Worm (Caenorhabditis elegans): ENCODE results near the gene daf-1.
A peak's percentile ranks its signal among the peaks of the same experiment; 100 is the strongest.

The daf-1 gene

ce11 chrIV:175698-176097 is 43.5 kb downstream of the daf-1 start:
- TF ChIP-seq bed-2 (GFP tag; IDR thresholded peaks at IDR 0.05) (no peak), rec-8 (tag; optimal IDR thresholded peaks at IDR 0.05) (no peak), madf-6 (GFP tag; IDR thresholded peaks at IDR 0.05) (no peak), ceh-27 (GFP tag; optimal IDR thresholded peaks at IDR 0.05) (peak; percentile 34), egrh-3 (GFP tag; IDR thresholded peaks at IDR 0.05) (peak; percentile 78; the same call in 1 of the 2 replicates), ceh-58 (GFP tag; IDR thresholded peaks at IDR 0.05) (no peak), bed-1 (GFP tag; IDR thresholded peaks at IDR 0.05) (no peak), ZK185.1 (tag; optimal IDR thresholded peaks at IDR 0.05; ENCODE audit: poor library complexity, severe bottlenecking) (no peak), zfh-2 (GFP tag; conservative IDR thresholded peaks at IDR 0.05) (peak; percentile 75)

DNA sequence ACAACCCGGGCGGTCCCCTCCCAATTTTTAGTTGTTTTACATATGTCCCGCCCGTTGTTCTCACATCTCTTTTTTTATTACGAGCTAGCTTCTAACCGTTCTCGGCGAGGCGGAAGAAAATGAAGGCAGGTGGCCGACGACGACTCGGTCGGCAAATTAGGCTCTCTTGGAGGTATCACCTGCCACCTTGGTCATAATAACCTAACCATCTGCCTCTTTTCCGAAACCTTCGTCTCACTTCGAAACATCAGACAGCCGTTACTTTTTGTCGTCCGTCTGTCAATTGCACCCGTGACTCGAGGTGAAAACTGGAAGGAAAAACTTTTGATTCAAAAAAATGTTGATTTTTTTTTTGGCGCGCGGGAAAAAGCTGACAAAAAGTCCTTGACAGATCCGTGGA is 45.3 kb downstream of the daf-1 start:
- TF ChIP-seq nhr-179 (tag; optimal IDR thresholded peaks at IDR 0.05): no peak
- TF ChIP-seq dpff-1 (tag; optimal IDR thresholded peaks at IDR 0.05): no peak
- TF ChIP-seq fkh-3 (tag; optimal IDR thresholded peaks at IDR 0.05): no peak
- TF ChIP-seq Y79H2A.3 (GFP tag; conservative IDR thresholded peaks at IDR 0.05): no peak
- no peak for TF ChIP-seq aptf-2 (GFP tag; conservative IDR thresholded peaks at IDR 0.05)
- TF ChIP-seq lsl-1 (GFP tag; optimal IDR thresholded peaks at IDR 0.05): no peak
- no peak for TF ChIP-seq F49E8.2 (tag; optimal IDR thresholded peaks at IDR 0.05; ENCODE audit: insufficient read depth)
- TF ChIP-seq bed-1 (GFP tag; IDR thresholded peaks at IDR 0.05): no peak

ce11 chrIV:178696-179095 is 46.5 kb downstream of the daf-1 start, which contains the start of gene tcl-2:
Gene tcl-2 (plus strand): TSS chrIV:179083.
- no peak for TF ChIP-seq Y95B8A.8 (GFP tag; IDR thresholded peaks at IDR 0.05)
- TF ChIP-seq C06A6.2 (GFP tag; conservative IDR thresholded peaks at IDR 0.05): no peak
- TF ChIP-seq pha-4 (tag; optimal IDR thresholded peaks at IDR 0.05): no peak
- no peak for TF ChIP-seq pbrm-1 (GFP tag; IDR thresholded peaks at IDR 0.05)
- TF ChIP-seq ets-4 (GFP tag; optimal IDR thresholded peaks at IDR 0.05): no peak
- no peak for TF ChIP-seq attf-6 (GFP tag; IDR thresholded peaks at IDR 0.05)
- TF ChIP-seq C17E4.6 (GFP tag; IDR thresholded peaks at IDR 0.05): no peak
- no peak for TF ChIP-seq gei-17 (GFP tag; optimal IDR thresholded peaks at IDR 0.05)
- TF ChIP-seq dox-1 (GFP tag; IDR thresholded peaks at IDR 0.05): no peak
- TF ChIP-seq ztf-22 (GFP tag; optimal IDR thresholded peaks at IDR 0.05): no peak
- TF ChIP-seq madf-8 (GFP tag; conservative IDR thresholded peaks at IDR 0.05): no peak
- TF ChIP-seq K12H6.12 (tag; optimal IDR thresholded peaks at IDR 0.05): no peak
- no peak for TF ChIP-seq sptf-2 (GFP tag; optimal IDR thresholded peaks at IDR 0.05)
- TF ChIP-seq chd-7 (tag; optimal IDR thresholded peaks at IDR 0.05): no peak
- no peak for TF ChIP-seq xnd-1 (tag; optimal IDR thresholded peaks at IDR 0.05)
- no peak for TF ChIP-seq attf-3 (GFP tag; conservative IDR thresholded peaks at IDR 0.05)
- no peak for TF ChIP-seq lsl-1 (GFP tag; optimal IDR thresholded peaks at IDR 0.05)
- TF ChIP-seq hmg-1.2 (GFP tag; IDR thresholded peaks at IDR 0.05): no peak
- no peak for TF ChIP-seq madf-10 (tag; optimal IDR thresholded peaks at IDR 0.05)
- no peak for TF ChIP-seq cebp-1 (GFP tag; IDR thresholded peaks at IDR 0.05)
- TF ChIP-seq cebp-1 (tag; optimal IDR thresholded peaks at IDR 0.05): no peak

ce11 chrIV:179700-180099 is 47.5 kb downstream of the daf-1 start:
- TF ChIP-seq C06A6.2 (GFP tag; conservative IDR thresholded peaks at IDR 0.05) (no peak), lin-40 (tag; optimal IDR thresholded peaks at IDR 0.05) (no peak), tbx-9 (tag; optimal IDR thresholded peaks at IDR 0.05; ENCODE audit: borderline replicate concordance) (no peak), F49E8.2 (tag; optimal IDR thresholded peaks at IDR 0.05; ENCODE audit: insufficient read depth) (no peak), F39B2.1 (GFP tag; IDR thresholded peaks at IDR 0.05) (no peak), rcor-1 (GFP tag; IDR thresholded peaks at IDR 0.05) (no peak), Y53F4B.3 (GFP tag; IDR thresholded peaks at IDR 0.05) (no peak), nfyb-1 (GFP tag; IDR thresholded peaks at IDR 0.05) (no peak), atf-7 (tag; optimal IDR thresholded peaks at IDR 0.05) (no peak)
